Worm (Caenorhabditis elegans) whole organism, L3 larva: ENCODE results near the gene cyp-29A2.

Source experiments
- ZK546.5 ChIP-seq: sonication (generic microtip); optimal IDR thresholded peaks from 2 replicates; lab custom pipeline; 2017; ENCODE audit warnings: missing biosample characterization, missing genetic modification characterization
- aly-2 ChIP-seq: fragments of 150-350 bp; optimal IDR thresholded peaks from 2 replicates; lab custom pipeline; 2014; ENCODE audit warnings: missing biosample characterization, missing genetic modification characterization
- ama-1 ChIP-seq: fragments of 150-350 bp; optimal IDR thresholded peaks from 2 replicates; lab custom pipeline; 2018
- ceh-82 ChIP-seq: fragments of 150-350 bp; optimal IDR thresholded peaks from 2 replicates; lab custom pipeline; 2014; ENCODE audit warnings: missing biosample characterization, missing genetic modification characterization
- ceh-9 ChIP-seq: sonication (generic microtip); optimal IDR thresholded peaks from 2 replicates; lab custom pipeline; 2018; ENCODE audit warnings: missing biosample characterization, missing genetic modification characterization
- elt-2 ChIP-seq: sonication (generic microtip); optimal IDR thresholded peaks from 2 replicates; lab custom pipeline; 2016; ENCODE audit warnings: missing genetic modification reagents, mild to moderate bottlenecking, missing genetic modification characterization, missing compliant biosample characterization
- fkh-10 ChIP-seq: sonication (generic microtip); optimal IDR thresholded peaks from 2 replicates; lab custom pipeline; 2017; ENCODE audit warnings: missing biosample characterization, missing genetic modification reagents, missing genetic modification characterization
- fkh-2 ChIP-seq: fragments of 150-350 bp; optimal IDR thresholded peaks from 2 replicates; lab custom pipeline; 2014; ENCODE audit warnings: missing biosample characterization, missing genetic modification reagents, missing genetic modification characterization
- hmg-11 ChIP-seq: sonication (generic microtip); optimal IDR thresholded peaks from 2 replicates; lab custom pipeline; 2016; ENCODE audit warnings: missing genetic modification characterization, missing compliant biosample characterization
- lin-15B ChIP-seq: fragments of 150-350 bp; optimal IDR thresholded peaks from 2 replicates; lab custom pipeline; 2014; ENCODE audit warnings: missing biosample characterization, missing genetic modification characterization
- lin-39 ChIP-seq: fragments of 150-350 bp; optimal IDR thresholded peaks from 2 replicates; lab custom pipeline; 2018; ENCODE audit warnings: missing biosample characterization, missing genetic modification reagents, missing genetic modification characterization
- mdl-1 ChIP-seq: fragments of 150-350 bp; optimal IDR thresholded peaks from 2 replicates; lab custom pipeline; 2014; ENCODE audit warnings: missing biosample characterization, missing genetic modification characterization
- mml-1 ChIP-seq: fragments of 150-350 bp; sonication (generic microtip); optimal IDR thresholded peaks from 3 replicates; lab custom pipeline; 2014; ENCODE audit warnings: missing biosample characterization, missing genetic modification characterization
- nfya-1 ChIP-seq: sonication (generic microtip); optimal IDR thresholded peaks from 2 replicates; lab custom pipeline; 2017; ENCODE audit warnings: missing genetic modification characterization, mild to moderate bottlenecking, missing compliant biosample characterization, antibody characterized with exemption, moderate library complexity; ENCODE audit not compliant: insufficient read depth
- nhr-11 ChIP-seq: fragments of 150-350 bp; optimal IDR thresholded peaks from 2 replicates; lab custom pipeline; 2014; ENCODE audit warnings: missing biosample characterization, missing genetic modification characterization
- nhr-23 ChIP-seq: fragments of 150-350 bp; optimal IDR thresholded peaks from 2 replicates; lab custom pipeline; 2014; ENCODE audit warnings: missing biosample characterization, missing genetic modification reagents, missing genetic modification characterization
- nhr-25 ChIP-seq: sonication (generic microtip); optimal IDR thresholded peaks from 2 replicates; lab custom pipeline; 2017; ENCODE audit warnings: missing biosample characterization, missing genetic modification characterization
- nhr-43 ChIP-seq: sonication (generic microtip); optimal IDR thresholded peaks from 2 replicates; lab custom pipeline; 2016; ENCODE audit warnings: mild to moderate bottlenecking, missing genetic modification characterization, missing compliant biosample characterization; ENCODE audit not compliant: poor library complexity, severe bottlenecking
- nhr-76 ChIP-seq: fragments of 150-350 bp; sonication (generic microtip); optimal IDR thresholded peaks from 5 replicates; lab custom pipeline; 2014; ENCODE audit warnings: missing biosample characterization, missing genetic modification characterization
- nhr-77 ChIP-seq: fragments of 150-350 bp; optimal IDR thresholded peaks from 2 replicates; lab custom pipeline; 2014; ENCODE audit warnings: missing biosample characterization, missing genetic modification characterization
- pqm-1 ChIP-seq: fragments of 150-350 bp; optimal IDR thresholded peaks from 2 replicates; lab custom pipeline; 2017; ENCODE audit warnings: missing biosample characterization, missing genetic modification characterization, inconsistent platforms
- sea-2 ChIP-seq: fragments of 150-350 bp; sonication (generic microtip); optimal IDR thresholded peaks from 4 replicates; lab custom pipeline; 2014; ENCODE audit warnings: missing biosample characterization, missing genetic modification reagents, missing genetic modification characterization
- snpc-4 ChIP-seq: fragments of 150-350 bp; optimal IDR thresholded peaks from 2 replicates; lab custom pipeline; 2014; ENCODE audit warnings: missing biosample characterization, missing genetic modification characterization
- tbx-2 ChIP-seq: sonication (generic microtip); optimal IDR thresholded peaks from 2 replicates; lab custom pipeline; 2016; ENCODE audit warnings: mild to moderate bottlenecking, missing genetic modification characterization, missing compliant biosample characterization
- unc-39 ChIP-seq: sonication (generic microtip); optimal IDR thresholded peaks from 4 replicates; lab custom pipeline; 2017; ENCODE audit warnings: missing biosample characterization, missing genetic modification characterization
- unc-62 ChIP-seq: fragments of 150-350 bp; sonication (generic microtip); optimal IDR thresholded peaks from 4 replicates; lab custom pipeline; 2014; ENCODE audit warnings: missing biosample characterization, missing genetic modification reagents, missing genetic modification characterization
- zag-1 ChIP-seq: fragments of 150-350 bp; optimal IDR thresholded peaks from 2 replicates; lab custom pipeline; 2014; ENCODE audit warnings: missing biosample characterization, missing genetic modification characterization

Gene cyp-29A2

DNA sequence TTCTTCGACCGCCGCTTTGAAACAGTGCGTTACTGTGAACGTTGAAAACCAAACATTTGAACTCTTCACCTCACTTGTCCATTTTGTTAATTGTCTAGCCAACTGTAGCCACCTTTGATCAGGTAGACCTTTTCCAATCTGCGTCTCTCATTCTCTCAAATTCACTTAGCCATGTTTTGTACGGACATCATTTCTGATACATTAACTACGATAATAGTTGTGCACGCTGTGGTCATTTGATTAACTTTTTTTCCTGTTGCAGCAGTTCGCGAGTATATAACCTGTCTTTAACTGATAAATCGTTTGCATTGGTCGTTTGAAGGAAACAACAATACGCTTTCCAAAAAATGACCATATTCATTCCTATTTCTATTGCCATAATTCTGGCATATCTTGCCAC is at the start of gene cyp-29A2:
Gene cyp-29A2 (plus strand): TSS at position 190 of the 400 bp plus-strand sequence.
- TF ChIP-seq ceh-82 (no peak), lin-15B (tag; lab: Kevin White, UChicago) (no peak), aly-2 (tag; lab: Kevin White, UChicago) (no peak), unc-62 (no peak), nhr-23 (tag; lab: Kevin White, UChicago) (no peak), pqm-1 (tag; lab: Kevin White, UChicago) (peak; percentile 18), sea-2 (GFP tag; lab: Kevin White, UChicago) (no peak), lin-39 (tag; lab: Kevin White, UChicago) (no peak), elt-2 (tag; lab: Kevin White, UChicago) (peak; percentile 17), mdl-1 (tag; lab: Kevin White, UChicago) (no peak)

DNA sequence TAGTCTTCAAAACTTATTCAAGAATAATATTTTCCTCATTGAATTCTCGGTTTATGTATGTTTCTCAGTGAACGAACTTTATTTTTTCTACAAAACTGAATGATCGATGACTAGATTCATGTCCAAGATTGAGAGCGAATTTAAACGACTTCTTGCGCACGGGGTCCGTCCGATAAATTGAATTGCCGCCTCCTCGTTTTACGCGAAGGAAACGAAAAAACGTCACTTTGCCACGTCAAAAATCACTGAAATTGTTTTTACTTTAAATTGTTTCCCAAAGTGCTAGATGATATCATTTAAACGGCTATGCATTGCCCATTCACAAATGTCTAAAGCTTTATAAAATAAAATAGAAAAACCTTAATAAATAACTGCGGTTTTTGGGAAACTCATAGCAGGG is 49.6 kb upstream of the cyp-29A2 start:
- TF ChIP-seq tbx-2 (tag; lab: Kevin White, UChicago) (no peak), ceh-9 (no peak), fkh-10 (GFP tag; lab: Kevin White, UChicago) (peak; percentile 60)

DNA sequence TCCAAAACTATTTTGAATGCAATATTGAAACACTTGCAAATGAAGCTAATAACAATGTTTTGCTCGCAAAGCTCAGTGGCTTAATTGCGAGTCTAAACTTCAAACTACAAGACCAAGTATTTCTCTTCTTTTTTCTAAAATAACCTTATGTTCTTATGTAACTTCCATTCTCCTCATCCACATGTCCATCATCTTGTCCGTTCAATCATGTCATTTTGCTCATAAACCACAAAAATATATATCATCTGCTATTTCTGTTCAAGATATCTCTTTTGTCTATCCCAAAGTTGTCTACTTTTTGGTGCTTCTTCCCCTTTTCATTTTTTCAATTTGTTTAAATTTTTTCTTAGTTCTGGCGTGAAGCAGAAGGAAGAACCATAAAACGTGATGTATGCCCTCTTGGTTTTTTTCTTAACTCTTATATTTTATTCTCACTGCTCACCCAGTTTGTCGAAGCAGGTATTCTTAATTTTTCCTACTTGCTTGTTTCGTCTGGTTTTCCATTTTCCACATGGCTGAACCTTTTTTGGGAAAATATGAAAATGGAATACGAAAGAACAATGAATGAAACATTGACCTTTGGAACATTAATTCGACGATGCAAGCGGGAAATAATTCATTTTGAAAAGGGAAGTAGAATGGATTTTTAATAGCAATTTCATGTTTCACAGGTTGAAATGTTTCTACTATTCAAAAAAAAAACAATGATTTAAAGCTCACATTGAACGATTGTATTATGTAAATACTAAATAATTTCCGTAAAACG is 46.6 kb upstream of the cyp-29A2 start:
- no peak for TF ChIP-seq hmg-11 (tag; lab: Kevin White, UChicago)

DNA sequence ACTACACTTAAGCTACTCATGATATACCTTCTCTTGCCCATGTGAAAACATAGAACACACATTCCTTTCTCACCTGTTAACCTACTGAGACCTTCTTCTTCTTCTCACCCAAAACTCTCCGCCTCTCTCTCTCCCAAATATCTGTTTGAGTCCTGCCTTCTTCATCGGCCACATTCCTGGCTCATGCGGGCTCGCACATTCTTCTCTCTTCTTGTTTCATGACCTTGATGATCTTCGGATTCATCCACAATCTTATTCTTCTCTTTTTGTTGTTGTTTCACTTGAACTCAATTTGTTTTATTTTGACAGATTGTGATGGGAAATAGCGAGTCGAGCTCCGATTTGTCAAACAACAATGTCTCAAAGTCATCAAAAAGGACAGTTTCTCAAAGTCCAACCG is 45.5 kb upstream of the cyp-29A2 start, which contains the start of gene T19C4.5:
Gene T19C4.5 (plus strand): TSS at position 308 of the 400 bp plus-strand sequence.
- TF ChIP-seq hmg-11 (tag; lab: Kevin White, UChicago): no peak
- TF ChIP-seq ZK546.5: no peak

DNA sequence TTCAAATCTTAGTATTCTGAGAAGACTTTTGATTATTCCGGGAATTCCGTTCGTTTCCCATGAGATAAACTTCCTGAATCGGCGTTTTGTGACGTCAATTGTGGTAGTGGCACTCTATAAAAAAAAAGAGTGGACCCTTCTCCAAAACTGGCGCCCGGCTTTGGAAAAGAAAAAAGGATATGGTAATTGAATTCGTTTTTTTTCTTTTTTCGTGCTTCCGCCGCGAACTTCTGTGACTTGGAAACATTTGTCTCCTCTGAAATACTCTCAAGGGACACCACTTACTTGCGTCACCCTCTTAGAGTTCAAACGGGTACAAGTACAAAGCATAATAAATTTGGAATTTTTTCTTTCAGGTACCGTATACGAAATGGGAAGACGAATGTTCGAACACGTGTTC is 44.7 kb upstream of the cyp-29A2 start:
- TF ChIP-seq nhr-11: no peak
- TF ChIP-seq fkh-2 (tag; lab: Kevin White, UChicago): no peak
- TF ChIP-seq nhr-23 (tag; lab: Kevin White, UChicago): no peak
- no peak for TF ChIP-seq mml-1 (tag; lab: Kevin White, UChicago)
- no peak for TF ChIP-seq unc-39 (tag; lab: Kevin White, UChicago)
- TF ChIP-seq nhr-76 (tag; lab: Kevin White, UChicago): no peak
- peak; percentile 19 for TF ChIP-seq fkh-10 (GFP tag; lab: Kevin White, UChicago)

DNA sequence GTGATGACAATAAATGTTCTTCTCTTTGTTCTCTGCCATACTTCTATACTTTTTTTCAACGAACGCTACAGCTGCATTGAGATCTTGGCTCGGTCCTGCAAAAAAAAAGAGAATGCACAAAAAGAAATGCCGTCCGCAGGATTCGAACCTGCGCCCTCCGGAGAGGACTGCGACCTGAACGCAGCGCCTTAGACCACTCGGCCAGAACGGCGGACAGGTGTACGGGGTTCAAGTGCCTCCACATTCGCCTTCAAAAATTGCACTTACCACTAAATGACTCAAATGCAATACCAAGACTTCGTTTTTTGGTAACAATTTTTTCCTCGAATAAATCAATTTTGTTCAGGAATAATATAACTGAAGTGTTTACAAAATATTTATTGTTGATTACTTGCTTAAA is 42.7 kb upstream of the cyp-29A2 start:
- TF ChIP-seq elt-2 (tag; lab: Kevin White, UChicago): peak; percentile 26
- TF ChIP-seq lin-39 (tag; lab: Kevin White, UChicago): peak; percentile 35
- no peak for TF ChIP-seq fkh-2 (tag; lab: Kevin White, UChicago)
- peak; percentile 95 for TF ChIP-seq snpc-4
- no peak for TF ChIP-seq nhr-76 (tag; lab: Kevin White, UChicago)
- TF ChIP-seq fkh-10 (GFP tag; lab: Kevin White, UChicago): no peak
- TF ChIP-seq hmg-11 (tag; lab: Kevin White, UChicago): peak; percentile 34
- TF ChIP-seq lin-15B (tag; lab: Kevin White, UChicago): no peak
- TF ChIP-seq zag-1 (tag; lab: Kevin White, UChicago): no peak
- peak; percentile 2 for TF ChIP-seq nfya-1 (tag; lab: Kevin White, UChicago)
- TF ChIP-seq, all 47 proteins: peak for 5

DNA sequence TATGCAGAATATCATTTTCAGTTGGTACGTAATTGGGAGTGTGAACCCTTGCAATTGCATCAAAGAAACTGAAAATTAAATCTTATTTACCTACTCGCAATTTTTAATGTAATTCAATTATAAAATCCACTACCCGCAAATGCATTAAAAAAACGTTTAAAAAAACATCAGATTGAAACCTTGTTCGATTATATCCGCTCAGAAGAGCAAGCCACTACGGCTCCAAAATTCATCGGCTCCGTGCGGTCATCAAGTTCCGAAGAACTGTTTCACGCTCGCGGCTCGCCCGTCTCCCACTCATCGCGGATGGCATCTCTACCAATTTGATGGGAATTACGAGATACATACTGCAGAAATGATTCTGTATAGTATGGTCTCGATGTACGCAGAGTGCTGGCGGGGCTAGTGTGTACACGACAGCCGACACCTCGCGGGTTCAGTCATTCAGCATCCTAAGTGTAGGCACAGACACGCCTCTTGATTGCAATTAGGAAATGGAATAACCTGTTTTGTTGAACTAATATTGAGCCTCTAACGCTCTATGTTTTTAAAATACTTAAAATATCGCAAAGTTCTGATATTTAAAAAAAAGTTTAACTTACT is 41.9 kb upstream of the cyp-29A2 start:
- TF ChIP-seq nhr-77 (tag; lab: Kevin White, UChicago) (peak; percentile 2), nhr-43 (peak; percentile 35), nhr-25 (tag; lab: Kevin White, UChicago) (peak; percentile 29), elt-2 (tag; lab: Kevin White, UChicago) (peak; percentile 27), snpc-4 (peak; percentile 93), pqm-1 (tag; lab: Kevin White, UChicago) (peak; percentile 23), ama-1 (lab: Kevin White, UChicago) (peak; percentile 6)
